Worm (Caenorhabditis elegans): ENCODE results near the gene sms-2.

- TF ChIP-seq fkh-10 (GFP tag; optimal IDR thresholded peaks at IDR 0.05) = no peak
- TF ChIP-seq pha-4 (tag; optimal IDR thresholded peaks at IDR 0.05) = no peak
- TF ChIP-seq jun-1 (tag; optimal IDR thresholded peaks at IDR 0.05) = no peak
- TF ChIP-seq aly-2 (tag; optimal IDR thresholded peaks at IDR 0.05) = no peak
- no peak for TF ChIP-seq ZK546.5 (tag; optimal IDR thresholded peaks at IDR 0.05)
- no peak for TF ChIP-seq nhr-77 (tag; optimal IDR thresholded peaks at IDR 0.05)
- no peak for TF ChIP-seq fos-1 (tag; optimal IDR thresholded peaks at IDR 0.05)
- TF ChIP-seq nhr-23 (tag; optimal IDR thresholded peaks at IDR 0.05) = no peak
- TF ChIP-seq unc-62 (GFP tag; optimal IDR thresholded peaks at IDR 0.05) = no peak
- TF ChIP-seq ceh-9 (tag; optimal IDR thresholded peaks at IDR 0.05) = no peak
- no peak for TF ChIP-seq elt-1 (tag; optimal IDR thresholded peaks at IDR 0.05)
Measured at ce11 chrX:994678-995077, 46.0 kb upstream of the sms-2 start.

All from whole organism, L3 larva.